Fruit fly (Drosophila melanogaster) whole organism, wandering third instar larva: ENCODE results near the gene CG4942.

Experiments
- Abd-B ChIP-seq: fragments of >200 bp; optimal IDR thresholded peaks from 2 replicates; lab custom pipeline; 2017; ENCODE audit warnings: missing biosample characterization, missing genetic modification characterization
- CG32264 ChIP-seq: fragments of 200-800 bp; sonication (Bioruptor generic); optimal IDR thresholded peaks from 2 replicates; lab custom pipeline; 2016; ENCODE audit warnings: missing biosample characterization, missing genetic modification characterization
- CG9705 ChIP-seq: fragments of 200-800 bp; sonication (Bioruptor generic); optimal IDR thresholded peaks from 2 replicates; lab custom pipeline; 2018; ENCODE audit warnings: missing biosample characterization, mild to moderate bottlenecking, missing genetic modification characterization
- CrebA ChIP-seq: fragments of 200-800 bp; sonication (Bioruptor generic); optimal IDR thresholded peaks from 2 replicates; lab custom pipeline; 2016; ENCODE audit warnings: missing biosample characterization, mild to moderate bottlenecking, missing genetic modification characterization, borderline replicate concordance
- Dfd ChIP-seq: fragments of >200 bp; optimal IDR thresholded peaks from 2 replicates; lab custom pipeline; 2017; ENCODE audit warnings: missing biosample characterization, missing genetic modification characterization
- Dif ChIP-seq: fragments of 200-275, 200-300 bp; sonication (Bioruptor generic); optimal IDR thresholded peaks from 2 replicates; lab custom pipeline; 2018; ENCODE audit warnings: missing biosample characterization, missing genetic modification characterization; ENCODE audit not compliant: partially characterized antibody
- HLH106 ChIP-seq: fragments of 200-800 bp; optimal IDR thresholded peaks from 3 replicates; lab custom pipeline; 2019; ENCODE audit warnings: missing biosample characterization, mild to moderate bottlenecking, missing genetic modification characterization, moderate library complexity
- Hnf4 ChIP-seq: fragments of 200-800 bp; sonication (Bioruptor generic); optimal IDR thresholded peaks from 2 replicates; lab custom pipeline; 2016; ENCODE audit warnings: missing biosample characterization, mild to moderate bottlenecking, missing genetic modification characterization
- Hr78 ChIP-seq: fragments of >200 bp; optimal IDR thresholded peaks from 2 replicates; lab custom pipeline; 2017; ENCODE audit warnings: missing biosample characterization, missing genetic modification characterization
- Hr83 ChIP-seq: fragments of 200-300 bp; sonication (Bioruptor generic); optimal IDR thresholded peaks from 2 replicates; lab custom pipeline; 2016; ENCODE audit warnings: missing biosample characterization, mild to moderate bottlenecking, missing genetic modification characterization, moderate library complexity; ENCODE audit not compliant: poor library complexity, severe bottlenecking
- Jra ChIP-seq: sonication (Bioruptor generic); optimal IDR thresholded peaks from 2 replicates; lab custom pipeline; 2016; ENCODE audit warnings: missing biosample characterization, missing genetic modification characterization
- Mio ChIP-seq: sonication (Bioruptor generic); optimal IDR thresholded peaks from 2 replicates; lab custom pipeline; 2016; ENCODE audit warnings: missing biosample characterization, missing genetic modification characterization
- Myc ChIP-seq: fragments of >200 bp; optimal IDR thresholded peaks from 2 replicates; lab custom pipeline; 2017
- N ChIP-seq: fragments of >200 bp; optimal IDR thresholded peaks from 2 replicates; lab custom pipeline; 2018; ENCODE audit warnings: missing biosample characterization, missing external identifiers, missing genetic modification characterization
- OdsH ChIP-seq: fragments of 200-800 bp; sonication (Bioruptor generic); optimal IDR thresholded peaks from 2 replicates; lab custom pipeline; 2016; ENCODE audit warnings: missing biosample characterization, mild to moderate bottlenecking, missing genetic modification characterization
- Rel ChIP-seq, 2 experiments: fragments of 200-800 bp; sonication (Bioruptor generic) in 1 of 2; optimal IDR thresholded peaks; 2 replicates in 1 of 2; 3 replicates in 1 of 2; lab custom pipeline; 2016 to 2019; ENCODE audit warnings: mild to moderate bottlenecking in 2 of 2, missing biosample characterization in 2 of 2, missing genetic modification characterization in 2 of 2, moderate library complexity in 1 of 2
- Sp1 ChIP-seq: fragments of 200-800 bp; sonication (Bioruptor generic); optimal IDR thresholded peaks from 3 replicates; lab custom pipeline; 2019; ENCODE audit warnings: missing biosample characterization, mild to moderate bottlenecking, missing genetic modification characterization, moderate library complexity
- br ChIP-seq: fragments of 200-800 bp; sonication (Bioruptor generic); optimal IDR thresholded peaks from 2 replicates; lab custom pipeline; 2016; ENCODE audit warnings: missing biosample characterization, missing genetic modification characterization
- brk ChIP-seq: fragments of 200-800 bp; sonication (Bioruptor generic); optimal IDR thresholded peaks from 2 replicates; lab custom pipeline; 2016; ENCODE audit warnings: missing biosample characterization, mild to moderate bottlenecking, missing genetic modification characterization
- dl ChIP-seq, 2 experiments: fragments of 175-275, 200-275 bp in 1 of 2; fragments of 200-275 bp in 1 of 2; sonication (Bioruptor generic); optimal IDR thresholded peaks; lab custom pipeline; 2018; ENCODE audit warnings: mild to moderate bottlenecking in 2 of 2, missing biosample characterization in 2 of 2, missing genetic modification characterization in 2 of 2, moderate library complexity in 2 of 2; ENCODE audit not compliant: partially characterized antibody in 2 of 2, insufficient read depth in 1 of 2
- dmrt93B ChIP-seq: fragments of 200-800 bp; sonication (Bioruptor generic); optimal IDR thresholded peaks from 2 replicates; lab custom pipeline; 2018; ENCODE audit warnings: missing biosample characterization, mild to moderate bottlenecking, missing genetic modification characterization
- dsf ChIP-seq: sonication (Bioruptor generic); optimal IDR thresholded peaks from 2 replicates; lab custom pipeline; 2016; ENCODE audit warnings: missing biosample characterization, missing genetic modification characterization, borderline replicate concordance
- ey ChIP-seq: fragments of 200-800 bp; sonication (Bioruptor generic); optimal IDR thresholded peaks from 2 replicates; lab custom pipeline; 2016; ENCODE audit warnings: missing biosample characterization, missing genetic modification characterization
- foxo ChIP-seq, 2 experiments: fragments of 200-800 bp; sonication (Bioruptor generic); optimal IDR thresholded peaks; 2 replicates in 1 of 2; 3 replicates in 1 of 2; lab custom pipeline; 2016 to 2017; ENCODE audit warnings: missing biosample characterization in 2 of 2, missing genetic modification characterization in 2 of 2
- fru ChIP-seq: fragments of 200-800 bp; sonication (Bioruptor generic); optimal IDR thresholded peaks from 3 replicates; lab custom pipeline; 2016; ENCODE audit warnings: missing biosample characterization, mild to moderate bottlenecking, missing genetic modification characterization
- h ChIP-seq: fragments of 200-800 bp; sonication (Bioruptor generic); optimal IDR thresholded peaks from 3 replicates; lab custom pipeline; 2016; ENCODE audit warnings: missing biosample characterization, mild to moderate bottlenecking, missing genetic modification characterization
- jim ChIP-seq: fragments of 175-275, 200-325 bp; sonication (Bioruptor generic); optimal IDR thresholded peaks from 2 replicates; lab custom pipeline; 2016; ENCODE audit warnings: missing biosample characterization, mild to moderate bottlenecking, missing genetic modification characterization
- lola ChIP-seq: fragments of >200 bp; optimal IDR thresholded peaks from 2 replicates; lab custom pipeline; 2017; ENCODE audit warnings: missing biosample characterization, missing genetic modification characterization
- pan ChIP-seq: fragments of >200 bp; optimal IDR thresholded peaks from 2 replicates; lab custom pipeline; 2017
- psq ChIP-seq: fragments of 200-800 bp; sonication (Bioruptor generic); optimal IDR thresholded peaks from 3 replicates; lab custom pipeline; 2017; ENCODE audit warnings: missing biosample characterization, mild to moderate bottlenecking, missing genetic modification characterization, moderate library complexity
- rgr ChIP-seq: fragments of 200-800 bp; sonication (Bioruptor generic); optimal IDR thresholded peaks from 3 replicates; lab custom pipeline; 2016; ENCODE audit warnings: missing biosample characterization, mild to moderate bottlenecking, missing genetic modification characterization
- sage ChIP-seq: fragments of 200-800 bp; sonication (Bioruptor generic); optimal IDR thresholded peaks from 2 replicates; lab custom pipeline; 2016; ENCODE audit warnings: missing biosample characterization, mild to moderate bottlenecking, missing genetic modification characterization
- sv ChIP-seq: fragments of 200-800 bp; sonication (Bioruptor generic); optimal IDR thresholded peaks from 3 replicates; lab custom pipeline; 2016; ENCODE audit warnings: missing biosample characterization, missing genetic modification characterization
- tai ChIP-seq: sonication (Bioruptor generic); optimal IDR thresholded peaks from 2 replicates; lab custom pipeline; 2016; ENCODE audit warnings: missing biosample characterization, missing genetic modification characterization
- woc ChIP-seq: sonication (Bioruptor generic); optimal IDR thresholded peaks from 2 replicates; lab custom pipeline; 2016; ENCODE audit warnings: missing biosample characterization, mild to moderate bottlenecking, missing genetic modification characterization

Gene CG4942

dm6 chr3L:9024741-9025140 is 48.2 kb upstream of the CG4942 start:
- no peak for TF ChIP-seq CG9705 (GFP tag; lab: Kevin White, UChicago)
- TF ChIP-seq h (GFP tag; lab: Kevin White, UChicago), result no peak
- TF ChIP-seq OdsH (GFP tag; lab: Kevin White, UChicago), result no peak
- TF ChIP-seq foxo (GFP tag; optimal IDR thresholded peaks at IDR 0.05; lab: Kevin White, UChicago), result no peak
- TF ChIP-seq CG32264 (GFP tag; lab: Kevin White, UChicago), result no peak
- TF ChIP-seq woc (GFP tag; lab: Kevin White, UChicago), result no peak
- no peak for TF ChIP-seq Hnf4 (GFP tag; lab: Kevin White, UChicago)
- TF ChIP-seq lola, result no peak
- no peak for TF ChIP-seq ey
- TF ChIP-seq Jra (GFP tag; lab: Kevin White, UChicago), result no peak
- TF ChIP-seq Hr78, result no peak
- no peak for TF ChIP-seq dsf
- TF ChIP-seq Sp1, result no peak

- TF ChIP-seq dsf (no peak), HLH106 (tag; lab: Kevin White, UChicago) (no peak), Dif (GFP tag; lab: Kevin White, UChicago) (no peak), br (GFP tag; lab: Kevin White, UChicago) (no peak), Myc (lab: Kevin White, UChicago) (no peak), ey (no peak), foxo (GFP tag; optimal IDR thresholded peaks at IDR 0.05; lab: Kevin White, UChicago) (no peak), Hnf4 (GFP tag; lab: Kevin White, UChicago) (no peak), jim (GFP tag; lab: Kevin White, UChicago) (no peak)
Observed at dm6 chr3L:9025178-9025577, 47.7 kb upstream of the CG4942 start.

dm6 chr3L:9025680-9026079 is 47.2 kb upstream of the CG4942 start:
- TF ChIP-seq psq (GFP tag; lab: Kevin White, UChicago) (no peak), dl (GFP tag; optimal IDR thresholded peaks at IDR 0.05; lab: Kevin White, UChicago; ENCODE audit: insufficient read depth in 1 of 2, partially characterized antibody in 2 of 2) (no peak), Rel (GFP tag; optimal IDR thresholded peaks at IDR 0.05; lab: Kevin White, UChicago) (no peak), Rel (tag; optimal IDR thresholded peaks at IDR 0.05; lab: Kevin White, UChicago) (no peak), h (GFP tag; lab: Kevin White, UChicago) (no peak), dsf (no peak), CrebA (GFP tag; lab: Kevin White, UChicago) (no peak), Hnf4 (GFP tag; lab: Kevin White, UChicago) (no peak), Sp1 (no peak), pan (lab: Kevin White, UChicago) (no peak), foxo (GFP tag; optimal IDR thresholded peaks at IDR 0.05; lab: Kevin White, UChicago) (peak in 1 of 2 experiments; percentile 8), Hr83 (GFP tag; lab: Kevin White, UChicago) (no peak), ey (no peak), jim (GFP tag; lab: Kevin White, UChicago) (no peak), dmrt93B (GFP tag; lab: Kevin White, UChicago) (no peak), Jra (GFP tag; lab: Kevin White, UChicago) (no peak), OdsH (GFP tag; lab: Kevin White, UChicago) (no peak), br (GFP tag; lab: Kevin White, UChicago) (no peak), Hr78 (no peak), Dfd (GFP tag; lab: Kevin White, UChicago) (no peak), fru (GFP tag; lab: Kevin White, UChicago) (peak; percentile 4), Dif (GFP tag; lab: Kevin White, UChicago) (no peak), lola (no peak), Mio (GFP tag; lab: Kevin White, UChicago) (no peak), sv (GFP tag; lab: Kevin White, UChicago) (peak; percentile 77), brk (GFP tag; lab: Kevin White, UChicago) (no peak), tai (GFP tag; lab: Kevin White, UChicago) (no peak), rgr (GFP tag; lab: Kevin White, UChicago) (peak; percentile 12), sage (GFP tag; lab: Kevin White, UChicago) (no peak), Abd-B (no peak), N (GFP tag; lab: Kevin White, UChicago) (no peak)
